Worm (Caenorhabditis elegans) whole organism, L1 larva: ENCODE measurements around the gene npr-17.
A peak's percentile ranks its signal among the peaks of the same experiment; 100 is the strongest.

Source experiments
- C16A3.4 ChIP-seq: fragments of 150-350 bp; optimal IDR thresholded peaks from 2 replicates; lab custom pipeline; 2014; ENCODE audit warnings: missing biosample characterization, missing genetic modification characterization
- F16B12.6 ChIP-seq: fragments of 150-350 bp; optimal IDR thresholded peaks from 2 replicates; lab custom pipeline; 2014; ENCODE audit warnings: missing biosample characterization, missing genetic modification characterization
- Y116A8C.19 ChIP-seq: sonication (generic microtip); optimal IDR thresholded peaks from 2 replicates; lab custom pipeline; 2016; ENCODE audit warnings: missing compliant biosample characterization, missing genetic modification characterization, borderline replicate concordance
- alr-1 ChIP-seq: fragments of 200-800 bp; sonication (Bioruptor generic); optimal IDR thresholded peaks from 2 replicates; lab custom pipeline; 2018; ENCODE audit warnings: borderline replicate concordance, mild to moderate bottlenecking, missing genetic modification characterization, missing compliant biosample characterization
- blmp-1 ChIP-seq: fragments of 150-350 bp; optimal IDR thresholded peaks from 2 replicates; lab custom pipeline; 2014; ENCODE audit warnings: missing biosample characterization, missing genetic modification characterization
- ceh-63 ChIP-seq: fragments of 200-800 bp; sonication (Bioruptor generic); optimal IDR thresholded peaks from 2 replicates; lab custom pipeline; 2018; ENCODE audit warnings: mild to moderate bottlenecking, missing genetic modification characterization, missing compliant biosample characterization
- ceh-8 ChIP-seq: fragments of 200-800 bp; sonication (Bioruptor generic); optimal IDR thresholded peaks from 2 replicates; lab custom pipeline; 2018; ENCODE audit warnings: mild to moderate bottlenecking, missing genetic modification characterization, moderate library complexity, missing compliant biosample characterization
- ceh-82 ChIP-seq, 3 experiments: fragments of 150-350 bp in 1 of 3; sonication (generic microtip) in 2 of 3; optimal IDR thresholded peaks; 2 replicates each; lab custom pipeline; 2014 to 2017; ENCODE audit warnings: missing biosample characterization in 3 of 3, missing genetic modification characterization in 3 of 3
- ceh-90 ChIP-seq: sonication (generic microtip); optimal IDR thresholded peaks from 2 replicates; lab custom pipeline; 2016; ENCODE audit warnings: missing genetic modification characterization, missing compliant biosample characterization
- dpl-1 ChIP-seq, 3 experiments: fragments of 150-350 bp in 2 of 3; sonication (generic microtip) in 1 of 3; optimal IDR thresholded peaks; 2 replicates each; lab custom pipeline; 2014 to 2017; ENCODE audit warnings: missing biosample characterization in 3 of 3, missing genetic modification characterization in 3 of 3, missing genetic modification reagents in 3 of 3
- dsc-1 ChIP-seq: sonication (generic microtip); optimal IDR thresholded peaks from 2 replicates; lab custom pipeline; 2016; ENCODE audit warnings: mild to moderate bottlenecking, missing genetic modification characterization, missing compliant biosample characterization
- efl-3 ChIP-seq: fragments of 200-800 bp; sonication (Bioruptor generic); optimal IDR thresholded peaks from 2 replicates; lab custom pipeline; 2018; ENCODE audit warnings: mild to moderate bottlenecking, missing genetic modification characterization, missing compliant biosample characterization
- fkh-10 ChIP-seq: sonication (generic microtip); optimal IDR thresholded peaks from 2 replicates; lab custom pipeline; 2017; ENCODE audit warnings: missing biosample characterization, missing genetic modification reagents, missing genetic modification characterization
- fkh-8 ChIP-seq: sonication (generic microtip); optimal IDR thresholded peaks from 2 replicates; lab custom pipeline; 2016; ENCODE audit warnings: mild to moderate bottlenecking, missing genetic modification characterization, missing compliant biosample characterization
- hlh-4 ChIP-seq: sonication (generic microtip); optimal IDR thresholded peaks from 2 replicates; lab custom pipeline; 2016; ENCODE audit warnings: mild to moderate bottlenecking, missing genetic modification characterization, missing compliant biosample characterization
- hpl-2 ChIP-seq: fragments of 150-350 bp; optimal IDR thresholded peaks from 2 replicates; lab custom pipeline; 2014; ENCODE audit warnings: missing biosample characterization, missing genetic modification reagents, missing genetic modification characterization
- irx-1 ChIP-seq: sonication (generic microtip); optimal IDR thresholded peaks from 2 replicates; lab custom pipeline; 2016; ENCODE audit warnings: missing genetic modification characterization, missing compliant biosample characterization
- isw-1 ChIP-seq: fragments of 200-800 bp; sonication (Bioruptor generic); IDR thresholded peaks from 2 replicates; pipeline ENCODE4 v1.3.6; 2022; ENCODE audit warnings: missing genetic modification characterization, missing compliant biosample characterization
- jun-1 ChIP-seq: fragments of 150-350 bp; optimal IDR thresholded peaks from 2 replicates; lab custom pipeline; 2014; ENCODE audit warnings: missing biosample characterization, missing genetic modification reagents, missing genetic modification characterization
- lin-14 ChIP-seq: fragments of 200-800 bp; sonication (Bioruptor generic); optimal IDR thresholded peaks from 2 replicates; lab custom pipeline; 2018; ENCODE audit warnings: mild to moderate bottlenecking, missing genetic modification characterization, moderate library complexity, missing compliant biosample characterization
- lin-35 ChIP-seq, 2 experiments: fragments of 150-350 bp; optimal IDR thresholded peaks; 2 replicates each; lab custom pipeline; 2014; ENCODE audit warnings: missing biosample characterization in 2 of 2, missing genetic modification characterization in 2 of 2, missing genetic modification reagents in 2 of 2
- lin-39 ChIP-seq: fragments of 150-350 bp; optimal IDR thresholded peaks from 2 replicates; lab custom pipeline; 2014; ENCODE audit warnings: missing biosample characterization, missing genetic modification reagents, missing genetic modification characterization
- lir-3 ChIP-seq: sonication (generic microtip); optimal IDR thresholded peaks from 2 replicates; lab custom pipeline; 2016; ENCODE audit warnings: mild to moderate bottlenecking, missing genetic modification characterization, moderate library complexity, missing compliant biosample characterization; ENCODE audit not compliant: poor library complexity
- mab-9 ChIP-seq: fragments of 200-800 bp; sonication (Bioruptor generic); IDR thresholded peaks from 2 replicates; pipeline ENCODE4 v1.3.6; 2022; ENCODE audit warnings: missing genetic modification reagents, missing genetic modification characterization, missing compliant biosample characterization
- mdl-1 ChIP-seq, 2 experiments: fragments of 150-350 bp; optimal IDR thresholded peaks; 2 replicates each; lab custom pipeline; 2014 to 2017; ENCODE audit warnings: missing biosample characterization in 2 of 2, missing genetic modification characterization in 2 of 2, inconsistent platforms in 1 of 2
- mep-1 ChIP-seq: fragments of 150-350 bp; optimal IDR thresholded peaks from 2 replicates; lab custom pipeline; 2014; ENCODE audit warnings: missing biosample characterization, missing genetic modification characterization
- nhr-11 ChIP-seq: fragments of 150-350 bp; optimal IDR thresholded peaks from 2 replicates; lab custom pipeline; 2014; ENCODE audit warnings: missing biosample characterization, missing genetic modification characterization
- nhr-12 ChIP-seq: sonication (generic microtip); optimal IDR thresholded peaks from 2 replicates; lab custom pipeline; 2017; ENCODE audit warnings: missing biosample characterization, missing genetic modification characterization
- nhr-19 ChIP-seq: fragments of 200-800 bp; sonication (Bioruptor generic); conservative IDR thresholded peaks from 2 replicates; pipeline ENCODE4 v1.3.6; 2022; ENCODE audit warnings: missing genetic modification characterization, missing compliant biosample characterization
- nhr-237 ChIP-seq: fragments of 150-350 bp; optimal IDR thresholded peaks from 2 replicates; lab custom pipeline; 2014; ENCODE audit warnings: missing biosample characterization, missing genetic modification characterization
- nhr-28 ChIP-seq: fragments of 150-350 bp; optimal IDR thresholded peaks from 2 replicates; lab custom pipeline; 2014; ENCODE audit warnings: missing biosample characterization, missing genetic modification characterization
- nhr-71 ChIP-seq: sonication (generic microtip); optimal IDR thresholded peaks from 2 replicates; lab custom pipeline; 2016; ENCODE audit warnings: mild to moderate bottlenecking, missing genetic modification characterization, moderate library complexity, missing compliant biosample characterization
- nhr-76 ChIP-seq: sonication (generic microtip); optimal IDR thresholded peaks from 2 replicates; lab custom pipeline; 2017; ENCODE audit warnings: missing biosample characterization, missing genetic modification characterization
- nhr-77 ChIP-seq: fragments of 150-350 bp; optimal IDR thresholded peaks from 2 replicates; lab custom pipeline; 2014; ENCODE audit warnings: missing biosample characterization, missing genetic modification characterization
- nhr-84 ChIP-seq: sonication (generic microtip); optimal IDR thresholded peaks from 2 replicates; lab custom pipeline; 2017; ENCODE audit warnings: missing biosample characterization, missing genetic modification characterization
- nhr-90 ChIP-seq: sonication (generic microtip); optimal IDR thresholded peaks from 2 replicates; lab custom pipeline; 2016; ENCODE audit warnings: mild to moderate bottlenecking, missing genetic modification characterization, missing compliant biosample characterization; ENCODE audit not compliant: poor library complexity
- pag-3 ChIP-seq: sonication (generic microtip); optimal IDR thresholded peaks from 2 replicates; lab custom pipeline; 2017; ENCODE audit warnings: missing genetic modification characterization, mild to moderate bottlenecking, missing compliant biosample characterization, antibody characterized with exemption, borderline replicate concordance; ENCODE audit not compliant: insufficient read depth
- rnt-1 ChIP-seq: sonication (generic microtip); optimal IDR thresholded peaks from 2 replicates; lab custom pipeline; 2016; ENCODE audit warnings: mild to moderate bottlenecking, missing genetic modification characterization, moderate library complexity, missing compliant biosample characterization
- sptf-1 ChIP-seq: fragments of 150-350 bp; optimal IDR thresholded peaks from 2 replicates; lab custom pipeline; 2014; ENCODE audit warnings: missing biosample characterization, missing genetic modification characterization
- sup-37 ChIP-seq: fragments of 200-800 bp; sonication (Bioruptor generic); optimal IDR thresholded peaks from 2 replicates; lab custom pipeline; 2018; ENCODE audit warnings: mild to moderate bottlenecking, missing genetic modification characterization, missing compliant biosample characterization
- swsn-7 ChIP-seq: sonication (generic microtip); optimal IDR thresholded peaks from 2 replicates; lab custom pipeline; 2016; ENCODE audit warnings: missing genetic modification characterization, missing compliant biosample characterization
- tbx-2 ChIP-seq: sonication (generic microtip); optimal IDR thresholded peaks from 2 replicates; lab custom pipeline; 2016; ENCODE audit warnings: missing genetic modification characterization, missing compliant biosample characterization
- unc-130 ChIP-seq: fragments of 150-350 bp; optimal IDR thresholded peaks from 2 replicates; lab custom pipeline; 2017; ENCODE audit warnings: missing biosample characterization, missing genetic modification characterization, inconsistent platforms
- unc-86 ChIP-seq: sonication (generic microtip); optimal IDR thresholded peaks from 2 replicates; lab custom pipeline; 2016; ENCODE audit warnings: missing genetic modification characterization, missing compliant biosample characterization
- unc-98 ChIP-seq: fragments of 200-800 bp; sonication (Bioruptor generic); IDR thresholded peaks from 2 replicates; pipeline ENCODE4 v1.3.6; 2022; ENCODE audit warnings: missing genetic modification characterization, missing compliant biosample characterization
- vab-15 ChIP-seq: sonication (generic microtip); optimal IDR thresholded peaks from 2 replicates; lab custom pipeline; 2017; ENCODE audit warnings: missing genotype, mild to moderate bottlenecking, missing genetic modification characterization, missing compliant biosample characterization
- xbp-1 ChIP-seq: sonication (generic microtip); optimal IDR thresholded peaks from 2 replicates; lab custom pipeline; 2016; ENCODE audit warnings: missing genetic modification characterization, missing compliant biosample characterization
- zag-1 ChIP-seq: fragments of 150-350 bp; optimal IDR thresholded peaks from 2 replicates; lab custom pipeline; 2014; ENCODE audit warnings: missing biosample characterization, missing genetic modification characterization
- zip-4 ChIP-seq: fragments of 200-800 bp; sonication (Bioruptor generic); optimal IDR thresholded peaks from 2 replicates; lab custom pipeline; 2018; ENCODE audit warnings: mild to moderate bottlenecking, missing genetic modification characterization, moderate library complexity, missing compliant biosample characterization
- ztf-4 ChIP-seq: fragments of 150-350 bp; optimal IDR thresholded peaks from 2 replicates; lab custom pipeline; 2014; ENCODE audit warnings: missing biosample characterization, missing genetic modification characterization

npr-17 gene

ce11 chrIII:8030963-8031362 is 34.7 kb upstream of the npr-17 start, which contains the start of gene F44B9.9:
Gene F44B9.9, minus strand, starts transcription at chrIII:8031063.
- TF ChIP-seq sup-37 (GFP tag; lab: Kevin White, UChicago) (no peak), nhr-11 (tag; lab: Kevin White, UChicago) (no peak), isw-1 (no peak), ceh-8 (no peak), mdl-1 (tag; optimal IDR thresholded peaks at IDR 0.05; lab: Kevin White, UChicago) (no peak), lin-35 (GFP tag; optimal IDR thresholded peaks at IDR 0.05; lab: Kevin White, UChicago) (no peak), fkh-8 (tag; lab: Kevin White, UChicago) (no peak), nhr-12 (tag; lab: Kevin White, UChicago) (no peak)

DNA sequence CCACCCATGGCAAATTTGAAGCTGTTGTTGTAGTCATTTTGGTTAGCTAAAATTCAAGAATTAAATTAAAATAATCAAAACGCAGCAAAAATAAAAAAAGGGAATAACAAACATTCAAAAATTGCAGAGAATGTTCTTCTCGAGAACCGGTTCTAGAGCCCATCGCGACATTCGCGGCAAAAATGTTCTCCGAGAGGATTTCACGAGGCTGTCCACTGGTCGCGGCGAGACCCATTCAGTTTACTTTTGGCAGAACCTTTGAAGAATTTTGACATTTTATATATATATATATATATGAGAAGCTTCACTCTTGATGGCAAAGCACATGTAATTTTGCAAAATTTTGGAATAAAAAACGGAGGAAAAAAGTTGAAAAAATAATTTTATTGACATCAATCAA is 33.2 kb upstream of the npr-17 start, which contains the start of gene F44B9.8:
F44B9.8 (minus strand) TSS at position 163 of the 400 bp plus-strand sequence.
- TF ChIP-seq mab-9 = no peak
- peak; percentile 69 for TF ChIP-seq nhr-71 (tag; lab: Kevin White, UChicago)
- peak; percentile 71 for TF ChIP-seq C16A3.4 (tag; lab: Kevin White, UChicago)
- TF ChIP-seq unc-86 (tag; lab: Kevin White, UChicago) = no peak
- no peak for TF ChIP-seq dsc-1 (tag; lab: Kevin White, UChicago)
- no peak for TF ChIP-seq Y116A8C.19 (tag; lab: Kevin White, UChicago)
- no peak for TF ChIP-seq zag-1 (tag; lab: Kevin White, UChicago)
- TF ChIP-seq nhr-77 (tag; lab: Kevin White, UChicago) = no peak
- TF ChIP-seq nhr-237 (tag; lab: Kevin White, UChicago) = no peak
- no peak for TF ChIP-seq sup-37 (GFP tag; lab: Kevin White, UChicago)
- no peak for TF ChIP-seq efl-3 (GFP tag; lab: Kevin White, UChicago)
- TF ChIP-seq mep-1 (tag; lab: Kevin White, UChicago) = peak; percentile 68
- no peak for TF ChIP-seq jun-1
- peak; percentile 3 for TF ChIP-seq irx-1 (tag; lab: Kevin White, UChicago)
- no peak for TF ChIP-seq hpl-2 (GFP tag; lab: Kevin White, UChicago)
- no peak for TF ChIP-seq zip-4
- peak; percentile 19 for TF ChIP-seq blmp-1 (tag; lab: Kevin White, UChicago)
- TF ChIP-seq alr-1 (tag; lab: Kevin White, UChicago) = no peak
- no peak for TF ChIP-seq unc-98 (GFP tag; lab: Robert Waterston, UW)
- peak; percentile 69 for TF ChIP-seq xbp-1 (tag; lab: Kevin White, UChicago)
- TF ChIP-seq ceh-82 (tag; optimal IDR thresholded peaks at IDR 0.05; lab: Kevin White, UChicago) = peak in 1 of 3 experiments; percentile 52
- TF ChIP-seq lin-39 (tag; lab: Kevin White, UChicago) = no peak
- TF ChIP-seq nhr-84 (tag; lab: Kevin White, UChicago) = no peak
- peak in 1 of 2 experiments; percentile 32 for TF ChIP-seq mdl-1 (tag; optimal IDR thresholded peaks at IDR 0.05; lab: Kevin White, UChicago)
- peak; percentile 12 for TF ChIP-seq ztf-4
- no peak for TF ChIP-seq nhr-76 (tag; lab: Kevin White, UChicago)
- TF ChIP-seq nhr-90 (tag; lab: Kevin White, UChicago) = peak; percentile 55
- no peak for TF ChIP-seq pag-3 (tag; lab: Kevin White, UChicago)
- no peak for TF ChIP-seq vab-15 (tag; lab: Kevin White, UChicago)
- peak; percentile 13 for TF ChIP-seq fkh-8 (tag; lab: Kevin White, UChicago)
- TF ChIP-seq unc-130 (tag; lab: Kevin White, UChicago) = peak; percentile 73
- TF ChIP-seq dpl-1 (GFP tag; optimal IDR thresholded peaks at IDR 0.05; lab: Kevin White, UChicago) = peak; percentile 60 to 82 (median 76)
- no peak for TF ChIP-seq sptf-1
- TF ChIP-seq F16B12.6 (tag; lab: Kevin White, UChicago) = peak; percentile 29
- TF ChIP-seq ceh-90 (tag; lab: Kevin White, UChicago) = no peak
- TF ChIP-seq nhr-28 (tag; lab: Kevin White, UChicago) = no peak
- peak; percentile 67 for TF ChIP-seq swsn-7 (tag; lab: Kevin White, UChicago)
- TF ChIP-seq hlh-4 = no peak
- no peak for TF ChIP-seq isw-1
- peak; percentile 66 for TF ChIP-seq nhr-19 (GFP tag; lab: Robert Waterston, UW)
- TF ChIP-seq tbx-2 (tag; lab: Kevin White, UChicago) = peak; percentile 55
- no peak for TF ChIP-seq ceh-63 (GFP tag; lab: Kevin White, UChicago)
- TF ChIP-seq rnt-1 (tag; lab: Kevin White, UChicago) = peak; percentile 62
- peak; percentile 24 for TF ChIP-seq lir-3 (tag; lab: Kevin White, UChicago)
- TF ChIP-seq lin-14 (GFP tag; lab: Kevin White, UChicago) = peak; percentile 78
- TF ChIP-seq fkh-10 = no peak
